Worm (Caenorhabditis elegans) whole organism, L4/young adult: ENCODE measurements around the gene C05G5.5.

Experiments
- dao-5 ChIP-seq: sonication (generic microtip); optimal IDR thresholded peaks from 2 replicates; lab custom pipeline; 2016; ENCODE audit warnings: missing genotype, missing genetic modification characterization, moderate library complexity, missing compliant biosample characterization
- him-1 ChIP-seq: sonication (generic microtip); optimal IDR thresholded peaks from 2 replicates; lab custom pipeline; 2016; ENCODE audit warnings: missing genotype, missing genetic modification reagents, missing genetic modification characterization, missing compliant biosample characterization

- TF ChIP-seq him-1 (tag; lab: Kevin White, UChicago) (no peak), dao-5 (tag; lab: Kevin White, UChicago) (no peak)
Measured at ce11 chrX:14731828-14732331, 29.0 kb downstream of the C05G5.5 start, which contains the start of gene F33C8.4.
